Fruit fly (Drosophila melanogaster): ENCODE results near the gene CG3556.

The CG3556 gene

DNA sequence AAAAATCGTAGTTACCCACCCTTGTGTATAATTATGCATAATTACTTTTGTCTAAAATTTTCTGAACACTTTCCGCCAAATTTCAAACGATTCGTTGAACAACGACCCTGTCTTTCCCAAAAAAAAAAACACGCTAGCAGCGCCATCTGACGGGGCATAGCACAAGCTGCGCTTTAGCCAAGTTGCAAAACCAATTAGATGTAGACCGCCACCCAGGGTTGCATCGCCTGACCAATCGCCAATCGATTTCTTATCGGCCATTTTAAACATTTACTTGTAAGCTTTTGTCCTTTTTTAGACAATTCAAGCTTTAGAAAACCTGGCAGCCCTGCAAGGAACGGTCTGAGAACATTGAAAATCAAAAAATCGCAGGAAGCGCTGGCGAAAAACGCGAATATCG, at the start of gene CG3556:
Gene CG3556, plus strand, starts transcription at position 323 of the 400 bp plus-strand sequence.
- no peak for TF ChIP-seq noc (tag; optimal IDR thresholded peaks at IDR 0.05)

DNA sequence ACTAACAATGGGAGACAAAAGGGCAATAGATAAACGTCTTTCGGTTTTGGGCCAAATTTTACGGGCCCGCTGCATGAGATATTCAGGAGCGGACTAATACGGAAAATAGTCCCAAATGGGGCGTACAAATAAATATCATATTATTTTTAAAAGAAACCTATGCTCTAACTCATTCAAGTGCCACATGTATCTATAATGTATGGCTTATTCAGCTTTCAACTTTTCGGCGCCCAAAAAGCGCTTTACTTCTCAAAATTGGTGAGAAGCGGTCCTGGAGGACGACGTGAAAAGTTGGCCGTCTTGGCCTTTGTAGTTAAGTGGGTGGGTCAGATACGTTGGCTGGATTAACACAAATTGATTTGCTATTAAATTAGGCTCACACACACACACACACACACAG, 49.2 kb upstream of the CG3556 start:
- no peak for TF ChIP-seq noc (tag; optimal IDR thresholded peaks at IDR 0.05)

DNA sequence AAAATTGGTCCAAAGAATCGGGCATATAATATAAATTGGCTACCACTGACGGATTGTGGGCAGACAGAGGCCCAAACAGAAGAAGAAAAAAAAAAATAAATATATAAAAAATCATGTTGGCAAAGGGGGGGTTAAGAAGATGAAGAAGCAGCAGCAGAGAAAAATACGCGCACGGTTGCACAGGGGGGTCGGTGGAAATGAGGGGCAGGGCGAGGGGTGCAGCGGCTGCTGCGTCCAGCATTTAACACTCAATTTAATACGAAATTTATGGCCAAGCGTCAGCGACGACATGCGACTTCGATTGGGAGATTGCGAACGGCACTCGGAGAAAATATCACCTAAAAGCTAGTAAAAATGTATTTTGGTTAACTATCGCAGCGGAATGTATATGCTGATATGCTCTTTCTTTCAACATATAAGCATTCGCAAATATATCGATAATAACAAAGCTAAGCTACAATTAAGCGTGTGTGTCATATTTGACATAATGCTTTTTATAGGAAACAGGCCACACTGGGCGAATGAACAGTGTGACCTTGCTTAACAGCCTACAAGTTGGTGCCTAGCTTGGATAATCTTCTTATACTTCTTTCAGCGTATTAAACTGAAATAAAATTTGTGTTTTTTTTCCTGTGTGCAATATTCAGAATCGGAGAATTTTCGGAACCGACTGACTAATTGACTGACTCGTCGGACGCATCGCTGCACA, 36.7 kb upstream of the CG3556 start:
- TF ChIP-seq noc (tag; optimal IDR thresholded peaks at IDR 0.05): no peak

DNA sequence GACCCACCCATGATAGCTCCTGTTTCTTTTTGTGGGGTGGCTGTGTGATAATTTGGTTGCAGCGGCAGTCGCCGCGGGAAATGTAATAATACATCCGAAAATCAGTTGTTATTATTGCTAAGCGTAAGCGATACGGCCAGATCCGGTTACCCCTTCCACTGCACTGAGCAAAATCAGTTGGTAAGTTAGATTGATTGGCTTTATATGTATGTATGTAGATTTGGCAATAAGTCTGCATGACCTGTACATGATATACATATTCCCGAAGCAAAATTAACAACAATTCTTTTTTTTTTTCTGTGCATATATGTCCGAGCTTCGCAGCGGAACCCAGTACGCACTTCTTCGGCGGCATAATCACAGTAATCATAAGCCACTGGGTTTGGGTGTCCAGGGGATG, 31.8 kb upstream of the CG3556 start:
- TF ChIP-seq noc (tag; optimal IDR thresholded peaks at IDR 0.05): no peak

DNA sequence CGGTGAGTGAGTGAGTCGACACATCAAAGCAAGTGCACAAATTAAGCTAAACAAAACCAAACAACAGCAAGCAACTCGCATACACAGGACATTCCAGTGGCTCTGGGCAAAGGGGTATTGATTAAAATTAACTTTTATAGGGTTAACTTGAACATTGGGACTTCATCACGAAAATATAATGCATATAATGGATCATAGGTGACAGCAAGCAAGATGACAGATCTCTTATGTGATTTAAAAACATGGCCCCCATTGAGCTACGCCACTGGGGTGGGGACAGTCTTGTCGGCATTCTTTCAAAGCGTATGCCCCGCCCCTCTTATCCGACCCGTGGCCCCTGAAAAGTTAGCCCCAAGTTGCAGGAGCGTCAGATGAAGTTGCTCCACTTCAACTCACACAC, 26.5 kb upstream of the CG3556 start:
- TF ChIP-seq noc (tag; optimal IDR thresholded peaks at IDR 0.05): no peak

DNA sequence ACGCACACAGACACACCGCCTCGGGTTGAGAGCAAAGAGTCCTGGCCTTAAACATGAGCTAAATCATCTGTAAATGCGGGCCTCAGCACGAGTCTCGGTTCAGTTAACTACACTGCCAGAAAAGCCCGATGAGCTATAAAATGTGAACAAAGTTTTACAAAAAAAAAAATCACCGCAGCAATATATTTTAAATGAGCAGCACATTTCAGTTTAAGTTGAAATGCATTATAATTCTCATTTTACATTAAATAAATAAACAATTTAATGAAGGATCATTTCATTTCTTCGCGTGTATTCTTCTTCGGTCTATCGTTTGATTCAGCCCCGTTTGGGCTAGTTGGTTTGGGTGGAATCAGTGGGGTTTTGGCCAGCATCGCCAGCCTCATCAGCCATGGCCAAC, 24.7 kb upstream of the CG3556 start:
- TF ChIP-seq noc (tag; optimal IDR thresholded peaks at IDR 0.05): no peak

DNA sequence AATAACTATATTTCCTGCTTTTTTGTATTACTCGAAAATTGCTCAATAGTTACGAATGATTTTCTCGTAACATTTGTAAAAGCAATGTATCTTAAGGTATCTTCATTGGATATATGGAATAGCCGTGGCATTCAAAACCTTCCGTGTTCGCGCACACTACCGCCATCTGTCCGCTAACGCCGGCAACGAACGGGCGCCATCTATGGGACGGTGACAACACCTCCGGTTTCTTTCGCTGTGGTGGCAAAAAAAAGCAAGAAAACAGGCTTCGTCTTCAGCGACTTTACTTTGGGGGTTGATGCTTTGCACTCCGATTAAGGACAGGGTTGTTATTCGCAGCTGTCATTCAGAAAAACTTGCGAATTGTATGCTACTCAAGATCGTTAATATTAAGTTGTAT, 22.9 kb upstream of the CG3556 start:
- TF ChIP-seq noc (tag; optimal IDR thresholded peaks at IDR 0.05): no peak

DNA sequence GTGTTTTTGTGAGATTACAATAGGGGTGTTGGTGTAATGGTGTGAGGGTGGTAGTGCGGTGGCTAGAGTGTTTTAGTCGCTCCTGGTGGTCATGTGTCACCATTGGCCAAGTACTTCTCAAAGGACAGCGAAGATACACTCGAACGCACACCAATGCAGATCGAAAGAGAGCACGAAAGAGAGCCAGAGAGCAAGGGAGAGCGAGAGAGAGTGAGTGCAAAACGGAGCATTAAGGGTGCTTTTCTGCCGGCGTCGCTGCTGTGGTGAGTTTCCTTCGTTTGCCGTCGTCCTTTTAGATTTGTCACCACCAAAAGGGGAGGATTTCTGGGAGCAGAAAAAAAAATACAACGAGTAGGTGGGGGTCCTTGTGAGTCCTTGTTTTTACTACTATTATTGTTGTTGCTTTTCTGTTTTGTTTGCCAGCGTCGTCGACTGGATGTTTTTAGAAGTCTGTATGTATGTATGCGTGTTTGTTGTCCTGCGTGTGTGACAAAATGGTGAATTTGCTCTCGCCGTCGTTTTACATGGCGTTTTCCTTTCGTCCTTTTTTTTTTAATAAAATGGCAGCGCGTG, 21.9 kb upstream of the CG3556 start:
- TF ChIP-seq noc (tag; optimal IDR thresholded peaks at IDR 0.05): no peak

DNA sequence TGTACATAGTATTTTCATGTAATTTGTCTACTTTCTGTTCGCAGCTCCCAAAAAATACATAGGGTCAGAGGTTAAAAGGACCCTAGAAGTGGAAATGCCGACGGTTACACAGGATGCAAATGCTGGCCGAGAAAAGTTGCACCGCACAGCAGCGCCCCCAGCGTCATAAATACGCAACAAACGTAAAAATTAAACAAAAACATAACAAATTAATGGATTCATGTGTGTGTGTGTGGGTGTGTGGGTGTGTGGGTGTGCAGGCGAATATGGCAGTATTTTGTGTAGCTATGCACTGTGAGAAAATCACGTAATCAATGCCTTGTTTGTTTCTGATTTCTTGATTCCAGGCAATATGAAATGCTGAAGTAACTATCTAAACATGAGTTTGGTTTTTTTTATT, 18.5 kb upstream of the CG3556 start:
- TF ChIP-seq noc (tag; optimal IDR thresholded peaks at IDR 0.05): no peak

DNA sequence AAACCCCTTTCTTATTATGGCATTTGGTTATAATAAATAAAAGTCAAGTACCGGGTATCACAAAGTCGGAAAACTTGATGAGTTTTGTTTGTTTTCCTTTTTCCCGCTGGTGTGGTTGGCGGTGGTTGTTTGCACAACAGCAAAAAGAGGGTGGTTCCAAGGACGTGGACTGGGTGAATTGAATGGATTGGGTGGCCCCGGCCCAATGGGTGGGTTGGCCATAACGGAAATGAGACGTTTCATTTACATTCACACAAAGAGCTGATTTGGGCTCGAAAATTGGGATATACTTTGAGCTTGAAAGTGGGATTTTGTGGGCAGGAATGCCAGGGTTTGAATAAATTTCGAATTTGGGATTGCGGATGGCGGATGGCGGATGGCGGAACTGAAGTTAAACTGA, 9.2 kb upstream of the CG3556 start:
- TF ChIP-seq noc (tag; optimal IDR thresholded peaks at IDR 0.05): no peak

DNA sequence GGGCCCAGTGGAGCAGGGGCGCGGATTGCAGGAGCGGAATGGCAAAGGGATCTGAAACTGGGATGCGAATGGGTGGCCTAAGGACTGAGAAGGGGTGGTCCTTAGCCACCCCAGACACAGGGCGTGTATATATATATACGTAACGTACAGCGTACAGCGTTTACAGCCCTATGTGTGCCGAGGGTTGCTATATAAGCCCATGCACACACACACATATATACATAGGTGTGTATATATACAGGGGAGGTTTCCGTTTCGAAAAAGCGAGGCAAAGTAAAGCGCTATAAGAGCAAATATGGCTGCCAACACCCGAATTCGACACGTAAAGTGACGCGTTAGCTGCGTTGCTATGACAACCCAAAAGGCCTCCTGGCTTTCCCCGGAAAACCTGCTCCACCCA, 3.3 kb upstream of the CG3556 start:
- TF ChIP-seq noc (tag; optimal IDR thresholded peaks at IDR 0.05): no peak

DNA sequence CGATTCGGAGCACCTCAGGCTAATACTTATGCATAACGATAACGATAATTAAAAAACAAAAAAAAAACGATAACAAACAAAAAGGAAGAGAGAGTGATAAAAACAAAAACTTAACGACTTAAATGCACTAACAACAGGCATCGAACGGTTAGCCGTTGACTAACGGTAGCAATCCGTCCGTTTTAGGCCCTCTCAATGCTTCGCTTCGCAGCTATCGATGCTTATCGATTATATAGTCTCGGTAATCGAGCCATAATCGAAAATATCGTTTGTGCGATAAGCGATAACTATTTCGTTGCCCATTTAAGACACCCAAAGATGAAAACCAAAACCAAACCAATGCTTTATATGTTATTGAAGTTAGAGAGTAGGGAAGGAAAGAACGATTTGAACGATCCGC, 4.0 kb downstream of the CG3556 start:
- TF ChIP-seq noc (tag; optimal IDR thresholded peaks at IDR 0.05): no peak

DNA sequence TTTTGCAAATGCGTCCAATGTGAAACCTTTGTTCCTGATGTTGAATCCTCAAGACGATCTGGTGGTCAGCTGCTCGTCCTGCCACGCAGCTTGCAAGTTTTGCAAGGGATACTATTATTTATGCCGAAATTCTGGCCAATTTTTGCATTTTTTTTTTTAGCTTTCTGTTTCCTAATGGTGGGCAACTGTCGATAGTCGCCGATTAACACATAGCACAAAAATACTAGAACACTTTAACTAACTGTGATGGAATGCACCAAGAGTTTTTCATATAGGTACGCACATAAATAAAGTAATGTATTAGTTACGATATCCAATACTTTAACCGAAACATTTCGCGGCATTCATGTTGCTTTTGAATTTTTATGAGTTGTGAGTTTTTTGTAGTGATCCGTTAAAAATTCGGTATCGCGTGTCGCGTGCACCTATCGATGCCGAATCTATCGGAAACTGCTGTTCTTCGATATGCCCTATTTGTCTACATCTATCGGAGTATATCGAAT, 10.4 kb downstream of the CG3556 start, which contains the start of the genes rb and CHOp24:
Gene rb, minus strand, starts transcription at position 197 of the 503 bp plus-strand sequence.
Gene CHOp24, plus strand, starts transcription at position 479 of the 503 bp plus-strand sequence.
- TF ChIP-seq noc (tag; optimal IDR thresholded peaks at IDR 0.05): no peak

DNA sequence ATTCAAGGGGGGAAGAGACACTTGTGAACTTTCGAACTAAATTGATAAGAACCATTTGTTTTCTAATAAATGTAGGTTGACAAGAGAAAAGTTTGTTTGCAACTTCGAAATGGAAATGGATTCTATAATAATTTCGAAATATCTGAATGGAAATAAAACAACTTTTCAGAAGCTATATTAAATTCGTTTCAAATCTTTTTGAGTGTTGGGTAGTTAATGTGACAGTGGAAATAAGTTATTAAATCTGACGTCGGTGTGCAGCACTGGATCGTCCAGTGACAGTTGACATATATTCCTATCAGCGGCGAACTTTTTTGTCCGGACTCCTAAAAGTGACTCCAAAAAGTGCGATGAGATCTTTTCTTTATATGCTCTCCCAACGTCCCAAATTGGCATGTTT, 12.3 kb downstream of the CG3556 start, which contains the start of gene CG3568:
Gene CG3568, plus strand, starts transcription at position 278 of the 400 bp plus-strand sequence.
- TF ChIP-seq noc (tag; optimal IDR thresholded peaks at IDR 0.05): no peak

DNA sequence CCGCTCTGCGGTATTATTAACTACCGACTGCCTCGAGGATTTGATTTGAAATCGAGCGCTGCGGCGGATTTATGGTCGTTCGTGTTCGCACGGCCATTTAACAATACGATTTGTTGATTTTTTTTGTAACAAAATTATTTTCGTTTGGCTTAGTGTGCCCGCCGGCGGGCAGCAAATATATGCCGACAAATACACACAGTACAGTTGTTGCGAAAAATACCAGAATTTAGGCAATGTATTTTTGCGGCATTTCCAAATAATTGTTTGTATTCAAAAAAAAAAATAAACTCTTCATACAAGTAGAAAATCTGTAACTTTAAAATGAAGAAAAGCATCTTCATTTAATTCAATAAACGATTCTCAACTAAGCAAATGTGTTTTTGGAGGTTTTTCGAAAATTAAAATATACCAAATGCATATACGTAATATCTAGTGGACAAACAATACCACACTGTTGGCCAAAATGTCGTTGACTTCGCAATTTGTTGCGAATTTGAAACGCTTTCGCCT, 18.6 kb downstream of the CG3556 start, which contains the start of the genes Usf and CG15912:
Gene Usf, minus strand, starts transcription at position 184 of the 510 bp plus-strand sequence.
Gene CG15912, plus strand, starts transcription at position 460 of the 510 bp plus-strand sequence.
- no peak for TF ChIP-seq noc (tag; optimal IDR thresholded peaks at IDR 0.05)

DNA sequence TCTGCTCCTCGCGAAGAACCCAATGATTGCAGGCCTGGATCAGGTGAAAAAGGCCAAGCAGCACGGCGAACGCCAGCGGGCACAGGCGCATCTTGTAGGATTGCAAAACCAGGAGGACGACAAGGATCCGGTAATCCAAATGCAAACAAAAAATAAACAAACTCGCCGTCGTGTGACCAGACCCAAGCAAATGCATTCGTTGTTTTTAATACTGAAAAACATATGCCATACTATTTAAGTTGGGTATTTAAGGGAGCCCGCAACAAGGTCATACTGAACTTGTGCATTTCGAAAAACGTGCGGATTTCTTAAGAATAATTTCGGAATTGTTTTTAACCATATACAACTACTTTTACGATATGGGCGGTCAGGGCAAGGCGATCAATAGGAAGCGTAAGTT, 21.7 kb downstream of the CG3556 start, which contains the start of the genes CG11436 and CG3527:
Gene CG11436, minus strand, starts transcription at position 162 of the 400 bp plus-strand sequence.
Gene CG3527, plus strand, starts transcription at position 257 of the 400 bp plus-strand sequence.
- no peak for TF ChIP-seq noc (tag; optimal IDR thresholded peaks at IDR 0.05)

DNA sequence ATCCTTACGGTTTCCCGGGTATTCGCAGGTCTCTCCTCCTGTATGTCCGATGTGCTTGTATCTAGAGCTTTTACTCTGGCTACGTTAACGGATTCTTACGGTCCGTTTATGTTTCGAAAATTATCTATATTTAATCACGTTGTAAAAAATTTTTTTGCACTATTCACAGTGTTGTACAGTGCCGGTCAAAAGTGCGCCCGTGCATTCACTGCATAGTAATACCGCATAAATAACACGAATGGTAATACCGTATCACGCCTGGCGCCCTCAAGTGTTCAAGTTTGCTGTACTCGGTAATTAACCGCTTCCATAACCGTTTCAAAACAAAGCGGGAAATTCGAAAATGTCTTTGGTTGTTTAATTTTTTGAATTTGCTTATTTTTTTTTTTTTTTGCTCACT, 24.0 kb downstream of the CG3556 start, which contains the start of gene CG11444:
Gene CG11444, minus strand, starts transcription at position 400 of the 400 bp plus-strand sequence.
- TF ChIP-seq noc (tag; optimal IDR thresholded peaks at IDR 0.05): peak; percentile 26
